Fruit fly (Drosophila melanogaster) whole organism, pupa: ENCODE measurements around the gene fh.

Experiments used
- CG10348 ChIP-seq: fragments of 200-800 bp; sonication (Bioruptor generic); IDR thresholded peaks from 2 replicates; pipeline ENCODE4 v1.3.6; 2022; ENCODE audit warnings: missing biosample characterization, missing genetic modification characterization
- CG12605 ChIP-seq: fragments of 200-800 bp; sonication (Bioruptor generic); IDR thresholded peaks from 2 replicates; pipeline ENCODE4 v1.3.6; 2022; ENCODE audit warnings: missing biosample characterization, missing genetic modification characterization
- CG13204 ChIP-seq: fragments of 200-800 bp; sonication (Bioruptor generic); optimal IDR thresholded peaks from 2 replicates; lab custom pipeline; 2018; ENCODE audit warnings: missing biosample characterization, mild to moderate bottlenecking, missing genetic modification characterization, moderate library complexity
- CG14655 ChIP-seq: fragments of 200-800 bp; sonication (Bioruptor generic); optimal IDR thresholded peaks from 3 replicates; lab custom pipeline; 2017; ENCODE audit warnings: mild to moderate bottlenecking, missing biosample characterization, missing genetic modification reagents, missing genetic modification characterization
- CG15710 ChIP-seq: fragments of 200-800 bp; sonication (Bioruptor generic); optimal IDR thresholded peaks from 2 replicates; lab custom pipeline; 2018; ENCODE audit warnings: missing biosample characterization, mild to moderate bottlenecking, missing genetic modification characterization, moderate library complexity
- CG17806 ChIP-seq: fragments of 200-800 bp; sonication (Bioruptor generic); optimal IDR thresholded peaks from 2 replicates; lab custom pipeline; 2018; ENCODE audit warnings: missing biosample characterization, mild to moderate bottlenecking, missing genetic modification characterization, moderate library complexity
- CG32121 ChIP-seq: fragments of 200-800 bp; sonication (Bioruptor generic); IDR thresholded peaks from 2 replicates; pipeline ENCODE4 v1.3.6; 2022; ENCODE audit warnings: missing biosample characterization, missing genetic modification characterization
- CG34367 ChIP-seq: fragments of 200-800 bp; sonication (Bioruptor generic); optimal IDR thresholded peaks from 2 replicates; lab custom pipeline; 2018; ENCODE audit warnings: missing biosample characterization, mild to moderate bottlenecking, missing genetic modification characterization
- CG4496 ChIP-seq: fragments of 200-800 bp; sonication (Bioruptor generic); IDR thresholded peaks from 3 replicates; pipeline ENCODE4 v1.3.6; 2022; ENCODE audit warnings: missing biosample characterization, missing genetic modification characterization
- CG8159 ChIP-seq: fragments of 200-800 bp; sonication (Bioruptor generic); optimal IDR thresholded peaks from 3 replicates; lab custom pipeline; 2018; ENCODE audit warnings: missing biosample characterization, mild to moderate bottlenecking, missing genetic modification characterization, moderate library complexity
- CG8301 ChIP-seq: fragments of 200-800 bp; sonication (Bioruptor generic); optimal IDR thresholded peaks from 2 replicates; lab custom pipeline; 2018; ENCODE audit warnings: missing biosample characterization, mild to moderate bottlenecking, missing genetic modification characterization
- CG9948 ChIP-seq: fragments of 200-800 bp; sonication (Bioruptor generic); optimal IDR thresholded peaks from 2 replicates; lab custom pipeline; 2018; ENCODE audit warnings: missing biosample characterization, mild to moderate bottlenecking, missing genetic modification characterization, moderate library complexity
- D1 ChIP-seq: fragments of 200-800 bp; sonication (Bioruptor generic); optimal IDR thresholded peaks from 2 replicates; lab custom pipeline; 2018; ENCODE audit warnings: missing biosample characterization, mild to moderate bottlenecking, missing genetic modification characterization, moderate library complexity
- EcR ChIP-seq: fragments of 200-800 bp; sonication (Bioruptor generic); optimal IDR thresholded peaks from 3 replicates; lab custom pipeline; 2019; ENCODE audit warnings: missing biosample characterization, missing genetic modification characterization, mild to moderate bottlenecking, moderate library complexity, missing genetic modification reagents
- Ets98B ChIP-seq: fragments of 200-800 bp; sonication (Bioruptor generic); IDR thresholded peaks from 2 replicates; pipeline ENCODE4 v1.3.6; 2022; ENCODE audit warnings: missing biosample characterization, missing genetic modification characterization
- Pif1A ChIP-seq: fragments of 200-800 bp; sonication (Bioruptor generic); optimal IDR thresholded peaks from 3 replicates; lab custom pipeline; 2016; ENCODE audit warnings: missing biosample characterization, missing genetic modification characterization
- Pif1B ChIP-seq: fragments of 200-800 bp; sonication (Bioruptor generic); optimal IDR thresholded peaks from 3 replicates; lab custom pipeline; 2016; ENCODE audit warnings: missing biosample characterization, missing genetic modification characterization
- Snoo ChIP-seq: fragments of 200-800 bp; sonication (Bioruptor generic); optimal IDR thresholded peaks from 3 replicates; lab custom pipeline; 2017; ENCODE audit warnings: missing biosample characterization, mild to moderate bottlenecking, missing genetic modification characterization, inconsistent platforms
- fd96Ca ChIP-seq: fragments of 200-800 bp; sonication (Bioruptor generic); IDR thresholded peaks from 3 replicates; pipeline ENCODE4 v1.3.6; 2022; ENCODE audit warnings: missing biosample characterization, missing genetic modification characterization
- gl ChIP-seq: fragments of 200-800 bp; sonication (Bioruptor generic); optimal IDR thresholded peaks from 2 replicates; lab custom pipeline; 2018; ENCODE audit warnings: missing biosample characterization, mild to moderate bottlenecking, missing genetic modification characterization
- rn ChIP-seq: fragments of 200-800 bp; sonication (Bioruptor generic); IDR thresholded peaks from 2 replicates; pipeline ENCODE4 v1.3.6; 2022; ENCODE audit warnings: missing biosample characterization, missing genetic modification characterization

The fh gene

dm6 chrX:9163110-9163509 is 14.2 kb upstream of the fh start, which contains the start of gene mei-P26:
Gene mei-P26, plus strand, starts transcription at chrX:9163255.
- TF ChIP-seq CG17806 (tag; lab: Kevin White, UChicago), result no peak
- no peak for TF ChIP-seq Pif1B (GFP tag; lab: Kevin White, UChicago)
- no peak for TF ChIP-seq Snoo
- TF ChIP-seq CG9948 (tag; lab: Kevin White, UChicago), result no peak
- no peak for TF ChIP-seq EcR (GFP tag; lab: Kevin White, UChicago)
- no peak for TF ChIP-seq gl (tag; lab: Kevin White, UChicago)
- no peak for TF ChIP-seq fd96Ca
- TF ChIP-seq CG10348 (GFP tag; lab: Robert Waterston, UW), result no peak
- TF ChIP-seq D1, result no peak
- TF ChIP-seq Ets98B (GFP tag; lab: Robert Waterston, UW), result no peak
- TF ChIP-seq CG8159 (tag; lab: Kevin White, UChicago), result no peak
- no peak for TF ChIP-seq rn (GFP tag; lab: Robert Waterston, UW)
- TF ChIP-seq CG13204, result no peak
- TF ChIP-seq CG12605 (GFP tag; lab: Robert Waterston, UW), result no peak
- no peak for TF ChIP-seq CG4496
- TF ChIP-seq CG14655 (GFP tag; lab: Kevin White, UChicago), result no peak
- TF ChIP-seq CG32121, result no peak
- TF ChIP-seq Pif1A (GFP tag; lab: Kevin White, UChicago), result no peak
- no peak for TF ChIP-seq CG15710 (tag; lab: Kevin White, UChicago)

dm6 chrX:9161912-9162311 is 13.0 kb upstream of the fh start, which contains the start of the genes Zpr1 and CG44532:
Gene Zpr1, minus strand, starts transcription at chrX:9162090.
Gene CG44532, plus strand, starts transcription at chrX:9162092.
- TF ChIP-seq fd96Ca, result no peak
- TF ChIP-seq Ets98B (GFP tag; lab: Robert Waterston, UW), result no peak
- TF ChIP-seq CG34367 (tag; lab: Kevin White, UChicago), result no peak
- TF ChIP-seq Pif1A (GFP tag; lab: Kevin White, UChicago), result no peak
- no peak for TF ChIP-seq CG12605 (GFP tag; lab: Robert Waterston, UW)
- no peak for TF ChIP-seq CG10348 (GFP tag; lab: Robert Waterston, UW)
- no peak for TF ChIP-seq CG13204
- TF ChIP-seq CG15710 (tag; lab: Kevin White, UChicago), result no peak
- TF ChIP-seq CG8159 (tag; lab: Kevin White, UChicago), result no peak
- TF ChIP-seq rn (GFP tag; lab: Robert Waterston, UW), result no peak
- no peak for TF ChIP-seq EcR (GFP tag; lab: Kevin White, UChicago)

dm6 chrX:9159736-9160135 is 10.9 kb upstream of the fh start, which contains the start of gene NdufA3:
Gene NdufA3, minus strand, starts transcription at chrX:9160052.
- no peak for TF ChIP-seq gl (tag; lab: Kevin White, UChicago)
- TF ChIP-seq Pif1A (GFP tag; lab: Kevin White, UChicago), result no peak

- TF ChIP-seq CG34367 (tag; lab: Kevin White, UChicago) (no peak), CG8159 (tag; lab: Kevin White, UChicago) (no peak), gl (tag; lab: Kevin White, UChicago) (no peak), CG10348 (GFP tag; lab: Robert Waterston, UW) (no peak), CG9948 (tag; lab: Kevin White, UChicago) (no peak), Snoo (no peak), rn (GFP tag; lab: Robert Waterston, UW) (no peak), CG15710 (tag; lab: Kevin White, UChicago) (no peak), CG14655 (GFP tag; lab: Kevin White, UChicago) (no peak)
- TF ChIP-seq, all 21 proteins: peak for 0
Observed at dm6 chrX:9158366-9158765, 9.5 kb upstream of the fh start, which contains the start of the genes Ost48 and Dlip1. Gene Ost48, minus strand, starts transcription at chrX:9158515. Gene Dlip1, plus strand, starts transcription at chrX:9158622.

dm6 chrX:9156388-9156823 is 7.5 kb upstream of the fh start, which contains the start of gene His3.3B:
Gene His3.3B, minus strand, starts transcription at chrX:9156669.
- TF ChIP-seq CG17806 (tag; lab: Kevin White, UChicago) (no peak), CG32121 (no peak; the same call in 1 of the 2 replicates), CG15710 (tag; lab: Kevin White, UChicago) (no peak), Pif1B (GFP tag; lab: Kevin White, UChicago) (no peak), D1 (no peak), CG34367 (tag; lab: Kevin White, UChicago) (no peak), rn (GFP tag; lab: Robert Waterston, UW) (no peak)
- TF ChIP-seq, all 21 proteins: peak for 0

- TF ChIP-seq gl (tag; lab: Kevin White, UChicago), result peak; percentile 53
- peak; percentile 55 for TF ChIP-seq Pif1B (GFP tag; lab: Kevin White, UChicago)
- peak; percentile 12 for TF ChIP-seq CG8301 (tag; lab: Kevin White, UChicago)
- TF ChIP-seq CG4496, result peak; percentile 31; the same call in 1 of the 3 replicates
- TF ChIP-seq CG8159 (tag; lab: Kevin White, UChicago), result peak; percentile 25
- TF ChIP-seq D1, result no peak
- TF ChIP-seq CG12605 (GFP tag; lab: Robert Waterston, UW), result peak; percentile 29
- TF ChIP-seq CG17806 (tag; lab: Kevin White, UChicago), result no peak
- TF ChIP-seq CG9948 (tag; lab: Kevin White, UChicago), result peak; percentile 9
- no peak for TF ChIP-seq Snoo
- peak; percentile 49 for TF ChIP-seq CG34367 (tag; lab: Kevin White, UChicago)
- TF ChIP-seq Ets98B (GFP tag; lab: Robert Waterston, UW), result no peak
- TF ChIP-seq CG10348 (GFP tag; lab: Robert Waterston, UW), result no peak
- TF ChIP-seq CG14655 (GFP tag; lab: Kevin White, UChicago), result peak; percentile 54
- TF ChIP-seq fd96Ca, result peak; percentile 46; the same call in 2 of the 3 replicates
- TF ChIP-seq rn (GFP tag; lab: Robert Waterston, UW), result no peak
- peak; percentile 41 for TF ChIP-seq CG13204
- TF ChIP-seq CG15710 (tag; lab: Kevin White, UChicago), result peak; percentile 31
- no peak for TF ChIP-seq EcR (GFP tag; lab: Kevin White, UChicago)
- peak; percentile 50 for TF ChIP-seq Pif1A (GFP tag; lab: Kevin White, UChicago)
- TF ChIP-seq CG32121, result peak; percentile 23
Observed at dm6 chrX:9155715-9156387, 7.0 kb upstream of the fh start.
